Worm (Caenorhabditis elegans) whole organism, late embryonic: ENCODE data around the gene C28H8.3.
A peak's percentile ranks its signal among the peaks of the same experiment; 100 is the strongest.

Experiments
- ama-1 ChIP-seq: fragments of 150-350 bp; optimal IDR thresholded peaks from 2 replicates; lab custom pipeline; 2014
- elt-2 ChIP-seq: sonication (generic microtip); optimal IDR thresholded peaks from 2 replicates; lab custom pipeline; 2016; ENCODE audit warnings: missing genetic modification reagents, missing genetic modification characterization, missing compliant biosample characterization
- fax-1 ChIP-seq: sonication (generic microtip); optimal IDR thresholded peaks from 2 replicates; lab custom pipeline; 2016; ENCODE audit warnings: missing genotype, missing genetic modification characterization, missing compliant biosample characterization
- pha-4 ChIP-seq: fragments of 150-350 bp; optimal IDR thresholded peaks from 2 replicates; lab custom pipeline; 2018; ENCODE audit warnings: missing biosample characterization, missing genetic modification reagents, missing genetic modification characterization
- unc-42 ChIP-seq: sonication (generic microtip); optimal IDR thresholded peaks from 2 replicates; lab custom pipeline; 2016; ENCODE audit warnings: missing genotype, missing genetic modification characterization, missing compliant biosample characterization
- unc-55 ChIP-seq: sonication (generic microtip); optimal IDR thresholded peaks from 2 replicates; lab custom pipeline; 2017; ENCODE audit warnings: missing biosample characterization, missing genetic modification reagents, missing genetic modification characterization

DNA sequence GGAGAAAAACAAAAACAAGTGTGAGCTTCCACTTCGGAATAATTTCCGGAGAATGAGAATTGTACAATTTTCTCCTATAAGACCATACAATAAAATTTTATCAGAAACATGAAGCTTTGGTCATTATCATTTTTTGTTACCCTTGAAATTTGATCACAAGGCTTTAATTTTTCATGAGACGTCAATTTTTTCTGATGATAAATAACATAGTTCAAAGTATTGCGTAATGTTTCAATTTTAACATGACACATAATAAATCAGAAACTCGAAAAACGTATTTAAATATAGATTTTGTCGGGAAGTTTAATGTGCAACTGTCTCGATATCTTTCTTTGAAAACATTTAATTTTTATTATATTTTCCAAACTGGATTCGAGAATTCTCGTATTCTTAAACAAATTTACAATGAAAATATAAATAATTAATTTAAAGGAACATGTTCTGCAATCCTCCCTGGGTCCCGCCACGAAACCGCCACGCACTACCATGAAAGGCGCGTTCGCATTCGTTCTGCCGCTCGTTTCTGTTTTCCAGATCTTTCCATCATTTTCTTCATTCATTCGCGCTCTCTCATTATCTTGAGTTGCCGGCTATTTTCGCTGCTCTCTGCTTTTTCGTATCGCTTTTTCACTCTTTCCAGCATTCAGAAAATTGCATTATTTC, 30.4 kb downstream of the C28H8.3 start:
- TF ChIP-seq elt-2 (tag; lab: Kevin White, UChicago) (no peak), unc-42 (tag; lab: Kevin White, UChicago) (peak; percentile 13), fax-1 (no peak), ama-1 (lab: Kevin White, UChicago) (no peak), pha-4 (tag; lab: Kevin White, UChicago) (no peak), unc-55 (GFP tag; lab: Kevin White, UChicago) (no peak)
